Fruit fly (Drosophila melanogaster) Kc167 (cell line): ENCODE results near the gene psd.

Experiments
- Myc ChIP-seq: fragments of >200 bp; optimal IDR thresholded peaks from 2 replicates; lab custom pipeline; 2017; ENCODE audit warnings: missing external identifiers
- Sin3A ChIP-seq: fragments of >200 bp; optimal IDR thresholded peaks from 2 replicates; lab custom pipeline; 2018; ENCODE audit warnings: missing external identifiers
- h ChIP-seq: fragments of >200 bp; optimal IDR thresholded peaks from 3 replicates; lab custom pipeline; 2018; ENCODE audit warnings: missing external identifiers
- insv ChIP-seq: fragments of >200 bp; optimal IDR thresholded peaks from 3 replicates; lab custom pipeline; 2018; ENCODE audit warnings: missing external identifiers
- psq ChIP-seq: fragments of >200 bp; optimal IDR thresholded peaks from 2 replicates; lab custom pipeline; 2017; ENCODE audit warnings: missing external identifiers
- ttk ChIP-seq: sonication (Bioruptor generic); optimal IDR thresholded peaks from 2 replicates; lab custom pipeline; 2017; ENCODE audit warnings: missing external identifiers

The psd gene

dm6 chr2L:5975025-5975539 lies 10.3 kb upstream of the psd start:
- TF ChIP-seq Myc (lab: Kevin White, UChicago) (no peak), h (lab: Kevin White, UChicago) (no peak), ttk (lab: Kevin White, UChicago) (no peak), psq (lab: Kevin White, UChicago) (no peak), insv (lab: Kevin White, UChicago) (no peak)

- TF ChIP-seq psq (lab: Kevin White, UChicago), result no peak
- no peak for TF ChIP-seq ttk (lab: Kevin White, UChicago)
- TF ChIP-seq h (lab: Kevin White, UChicago), result no peak
- no peak for TF ChIP-seq Myc (lab: Kevin White, UChicago)
- no peak for TF ChIP-seq Sin3A (lab: Kevin White, UChicago)
- TF ChIP-seq insv (lab: Kevin White, UChicago), result no peak
These were observed 9.4 kb upstream of the psd start for dm6 chr2L:5974122-5974521.

dm6 chr2L:5972588-5973236 lies 8.0 kb upstream of the psd start:
- no peak for TF ChIP-seq Sin3A (lab: Kevin White, UChicago)
- no peak for TF ChIP-seq h (lab: Kevin White, UChicago)
- TF ChIP-seq insv (lab: Kevin White, UChicago), result no peak
- no peak for TF ChIP-seq ttk (lab: Kevin White, UChicago)
- no peak for TF ChIP-seq psq (lab: Kevin White, UChicago)
- no peak for TF ChIP-seq Myc (lab: Kevin White, UChicago)

dm6 chr2L:5972005-5972404 lies 7.3 kb upstream of the psd start:
- TF ChIP-seq insv (lab: Kevin White, UChicago) (no peak), Myc (lab: Kevin White, UChicago) (no peak), Sin3A (lab: Kevin White, UChicago) (no peak), h (lab: Kevin White, UChicago) (no peak), psq (lab: Kevin White, UChicago) (no peak), ttk (lab: Kevin White, UChicago) (no peak)

- TF ChIP-seq ttk (lab: Kevin White, UChicago) (no peak), h (lab: Kevin White, UChicago) (no peak), Myc (lab: Kevin White, UChicago) (no peak), Sin3A (lab: Kevin White, UChicago) (no peak), psq (lab: Kevin White, UChicago) (no peak), insv (lab: Kevin White, UChicago) (no peak)
These were observed 6.5 kb upstream of the psd start for dm6 chr2L:5971093-5971808.

dm6 chr2L:5969559-5969958 lies 4.8 kb upstream of the psd start, which contains the start of gene Ucp4B:
TSS of gene Ucp4B (plus strand) at chr2L:5969859.
- TF ChIP-seq Sin3A (lab: Kevin White, UChicago), result no peak
- no peak for TF ChIP-seq h (lab: Kevin White, UChicago)
- no peak for TF ChIP-seq ttk (lab: Kevin White, UChicago)
- no peak for TF ChIP-seq insv (lab: Kevin White, UChicago)
- no peak for TF ChIP-seq Myc (lab: Kevin White, UChicago)
- TF ChIP-seq psq (lab: Kevin White, UChicago), result no peak

dm6 chr2L:5967702-5968616 lies 3.2 kb upstream of the psd start, which contains the start of the genes CG13992 and Ucp4C:
TSS of gene CG13992 (minus strand) at chr2L:5967752.
TSS of gene Ucp4C (plus strand) at chr2L:5968566.
- TF ChIP-seq psq (lab: Kevin White, UChicago) (no peak), Myc (lab: Kevin White, UChicago) (no peak), ttk (lab: Kevin White, UChicago) (no peak), Sin3A (lab: Kevin White, UChicago) (no peak), h (lab: Kevin White, UChicago) (no peak)

dm6 chr2L:5964211-5964610 lies 540 bp downstream of the psd start:
- no peak for TF ChIP-seq ttk (lab: Kevin White, UChicago)
- TF ChIP-seq h (lab: Kevin White, UChicago), result no peak
- no peak for TF ChIP-seq insv (lab: Kevin White, UChicago)
- no peak for TF ChIP-seq psq (lab: Kevin White, UChicago)
- no peak for TF ChIP-seq Sin3A (lab: Kevin White, UChicago)
- no peak for TF ChIP-seq Myc (lab: Kevin White, UChicago)

- TF ChIP-seq Sin3A (lab: Kevin White, UChicago), result no peak
- TF ChIP-seq Myc (lab: Kevin White, UChicago), result no peak
- TF ChIP-seq psq (lab: Kevin White, UChicago), result no peak
- TF ChIP-seq ttk (lab: Kevin White, UChicago), result no peak
- TF ChIP-seq h (lab: Kevin White, UChicago), result no peak
These were observed 1.5 kb downstream of the psd start for dm6 chr2L:5963251-5963650.

dm6 chr2L:5961169-5961918 lies 3.4 kb downstream of the psd start:
- TF ChIP-seq Myc (lab: Kevin White, UChicago), result no peak
- TF ChIP-seq h (lab: Kevin White, UChicago), result no peak
- TF ChIP-seq insv (lab: Kevin White, UChicago), result no peak
- TF ChIP-seq Sin3A (lab: Kevin White, UChicago), result no peak
- TF ChIP-seq ttk (lab: Kevin White, UChicago), result no peak
- TF ChIP-seq psq (lab: Kevin White, UChicago), result no peak
